Worm (Caenorhabditis elegans): ENCODE measurements around the gene sra-4.

DNA sequence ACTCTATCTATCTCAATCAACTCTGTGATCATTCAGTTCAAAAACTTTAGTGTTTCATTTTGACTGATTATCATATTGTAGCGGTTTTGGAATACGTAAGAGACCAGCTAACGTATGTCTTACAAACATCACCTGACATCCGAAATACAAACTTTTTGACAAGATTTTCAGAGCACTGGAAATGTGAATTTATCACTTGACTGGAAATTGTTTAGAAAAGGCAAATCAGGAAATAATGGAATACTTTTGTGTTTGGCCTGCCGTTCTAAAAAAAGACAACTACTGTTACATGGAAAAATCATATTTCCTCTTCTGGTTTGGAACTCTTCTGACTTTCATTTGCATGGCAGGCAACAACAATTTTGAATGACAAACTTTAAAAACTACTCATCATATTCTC, 8.9 kb upstream of the sra-4 start, which contains the start of gene F35H8.12:
- no peak for TF ChIP-seq klf-2 (GFP tag; conservative IDR thresholded peaks at IDR 0.05)
- TF ChIP-seq T22C8.4 (GFP tag; IDR thresholded peaks at IDR 0.05), result no peak
- TF ChIP-seq tab-1 (GFP tag; IDR thresholded peaks at IDR 0.05), result no peak
- TF ChIP-seq ztf-23 (GFP tag; IDR thresholded peaks at IDR 0.05), result no peak
- no peak for TF ChIP-seq ref-1 (GFP tag; conservative IDR thresholded peaks at IDR 0.05)
- TF ChIP-seq cog-1 (tag; optimal IDR thresholded peaks at IDR 0.05), result no peak
- TF ChIP-seq flt-1 (GFP tag; IDR thresholded peaks at IDR 0.05), result no peak
- no peak for TF ChIP-seq med-1 (GFP tag; optimal IDR thresholded peaks at IDR 0.05; ENCODE audit: insufficient read depth)

All from whole organism, midembryonic.